Worm (Caenorhabditis elegans): ENCODE data around the gene F13H8.5.

ce11 chrII:6245199-6245702, 10.7 kb downstream of the F13H8.5 start, which contains the start of gene blos-4:
- TF ChIP-seq ama-1 (optimal IDR thresholded peaks at IDR 0.05) (no peak), nhr-11 (tag; optimal IDR thresholded peaks at IDR 0.05) (no peak), nhr-76 (tag; optimal IDR thresholded peaks at IDR 0.05) (no peak), pax-3 (tag; optimal IDR thresholded peaks at IDR 0.05) (no peak), unc-130 (tag; optimal IDR thresholded peaks at IDR 0.05) (no peak), pqm-1 (tag; optimal IDR thresholded peaks at IDR 0.05) (no peak), C16A3.4 (tag; optimal IDR thresholded peaks at IDR 0.05) (no peak), rnt-1 (tag; optimal IDR thresholded peaks at IDR 0.05) (no peak)

Data from whole organism, L1 larva.